Worm (Caenorhabditis elegans) whole organism, young adult: ENCODE measurements around the gene Y73F8A.15.

ENCODE experiments used
- B0035.1 ChIP-seq: sonication (generic microtip); optimal IDR thresholded peaks from 2 replicates; lab custom pipeline; 2016; ENCODE audit warnings: missing genetic modification characterization, mild to moderate bottlenecking, missing compliant biosample characterization, missing genotype, missing genetic modification reagents
- B0261.1 ChIP-seq: sonication (generic microtip); optimal IDR thresholded peaks from 2 replicates; lab custom pipeline; 2016; ENCODE audit warnings: mild to moderate bottlenecking, missing genetic modification characterization, moderate library complexity, missing compliant biosample characterization
- C06A6.2 ChIP-seq: fragments of 200-800 bp; sonication (Bioruptor generic); conservative IDR thresholded peaks from 2 replicates; pipeline ENCODE4 v1.3.6; 2022; ENCODE audit warnings: missing genetic modification characterization, missing compliant biosample characterization
- C17E4.6 ChIP-seq: fragments of 200-800 bp; sonication (Bioruptor generic); IDR thresholded peaks from 2 replicates; pipeline ENCODE4 v1.3.6; 2022; ENCODE audit warnings: missing genetic modification reagents, missing genetic modification characterization, missing compliant biosample characterization
- F23B12.7 ChIP-seq: sonication (generic microtip); optimal IDR thresholded peaks from 2 replicates; lab custom pipeline; 2017; ENCODE audit warnings: missing genetic modification characterization, mild to moderate bottlenecking, missing compliant biosample characterization, antibody characterized with exemption, moderate library complexity; ENCODE audit not compliant: insufficient read depth
- F49E8.2 ChIP-seq: sonication (generic microtip); optimal IDR thresholded peaks from 3 replicates; lab custom pipeline; 2017; ENCODE audit warnings: missing genetic modification characterization, mild to moderate bottlenecking, missing compliant biosample characterization, antibody characterized with exemption, moderate library complexity; ENCODE audit not compliant: insufficient read depth
- F55B11.4 ChIP-seq: sonication (generic microtip); optimal IDR thresholded peaks from 2 replicates; lab custom pipeline; 2016; ENCODE audit warnings: missing compliant biosample characterization, missing genetic modification characterization, borderline replicate concordance; ENCODE audit not compliant: insufficient read depth
- F57C9.4 ChIP-seq: sonication (generic microtip); optimal IDR thresholded peaks from 2 replicates; lab custom pipeline; 2017; ENCODE audit warnings: mild to moderate bottlenecking, missing genetic modification characterization, missing compliant biosample characterization
- K11D2.4 ChIP-seq: fragments of 200-800 bp; sonication (Bioruptor generic); IDR thresholded peaks from 2 replicates; pipeline ENCODE4 v1.3.6; 2022; ENCODE audit warnings: missing genetic modification reagents, missing genetic modification characterization, missing compliant biosample characterization
- T07F8.4 ChIP-seq: sonication (generic microtip); optimal IDR thresholded peaks from 2 replicates; lab custom pipeline; 2016; ENCODE audit warnings: mild to moderate bottlenecking, missing genetic modification characterization, moderate library complexity, missing compliant biosample characterization
- Y53F4B.3 ChIP-seq: fragments of 200-800 bp; sonication (Bioruptor generic); IDR thresholded peaks from 2 replicates; pipeline ENCODE4 v1.3.6; 2022; ENCODE audit warnings: missing genetic modification reagents, missing genetic modification characterization, missing compliant biosample characterization
- akir-1 ChIP-seq: fragments of 200-800 bp; sonication (Bioruptor generic); optimal IDR thresholded peaks from 2 replicates; lab custom pipeline; 2018; ENCODE audit warnings: mild to moderate bottlenecking, missing genetic modification characterization, moderate library complexity, missing compliant biosample characterization
- ama-1 ChIP-seq, 3 experiments: fragments of 150-350 bp in 1 of 3; sonication (generic microtip) in 2 of 3; optimal IDR thresholded peaks; 2 replicates each; lab custom pipeline; 2014 to 2018; ENCODE audit warnings: missing biosample characterization in 2 of 3, missing genetic modification characterization in 2 of 3, missing genetic modification reagents in 2 of 3
- attf-5 ChIP-seq: fragments of 200-800 bp; sonication (Bioruptor generic); optimal IDR thresholded peaks from 2 replicates; lab custom pipeline; 2018; ENCODE audit warnings: mild to moderate bottlenecking, missing genetic modification characterization, missing compliant biosample characterization
- cebp-1 ChIP-seq, 2 experiments: fragments of 200-800 bp in 1 of 2; sonication (Bioruptor generic) in 1 of 2; sonication (generic microtip) in 1 of 2; IDR thresholded peaks in 1 of 2; optimal IDR thresholded peaks in 1 of 2; 2 replicates each; pipeline versions ENCODE4 v1.3.6 to Lab custom; 2017 to 2022; ENCODE audit warnings: missing compliant biosample characterization in 2 of 2, missing genetic modification characterization in 2 of 2, mild to moderate bottlenecking in 1 of 2, missing genetic modification reagents in 1 of 2, moderate library complexity in 1 of 2
- cebp-2 ChIP-seq: fragments of 200-800 bp; sonication (Bioruptor generic); IDR thresholded peaks from 2 replicates; pipeline ENCODE4 v1.3.6; 2022; ENCODE audit warnings: missing genetic modification characterization, missing compliant biosample characterization
- ceh-58 ChIP-seq: fragments of 200-800 bp; sonication (Bioruptor generic); IDR thresholded peaks from 2 replicates; pipeline ENCODE4 v1.3.6; 2022; ENCODE audit warnings: missing genetic modification characterization, missing compliant biosample characterization
- dpl-1 ChIP-seq: fragments of 150-350 bp; optimal IDR thresholded peaks from 2 replicates; lab custom pipeline; 2014; ENCODE audit warnings: missing biosample characterization, missing genetic modification reagents, missing genetic modification characterization
- egl-18 ChIP-seq: fragments of 200-800 bp; sonication (Bioruptor generic); IDR thresholded peaks from 2 replicates; pipeline ENCODE4 v1.3.6; 2022; ENCODE audit warnings: missing genetic modification reagents, missing genetic modification characterization, missing compliant biosample characterization
- him-1 ChIP-seq: sonication (generic microtip); optimal IDR thresholded peaks from 2 replicates; lab custom pipeline; 2016; ENCODE audit warnings: missing genotype, missing genetic modification reagents, missing genetic modification characterization, missing compliant biosample characterization
- hmg-1.2 ChIP-seq: fragments of 200-800 bp; sonication (Bioruptor generic); IDR thresholded peaks from 2 replicates; pipeline ENCODE4 v1.3.6; 2022; ENCODE audit warnings: missing genetic modification reagents, missing genetic modification characterization, missing compliant biosample characterization
- hsf-1 ChIP-seq: fragments of 200-800 bp; sonication (Bioruptor generic); IDR thresholded peaks from 2 replicates; pipeline ENCODE4 v1.3.6; 2022; ENCODE audit warnings: missing genetic modification reagents, missing genetic modification characterization, missing compliant biosample characterization
- lin-54 ChIP-seq: fragments of 200-800 bp; sonication (Bioruptor generic); optimal IDR thresholded peaks from 2 replicates; lab custom pipeline; 2018; ENCODE audit warnings: mild to moderate bottlenecking, missing genetic modification characterization, missing compliant biosample characterization
- lir-1 ChIP-seq: fragments of 200-800 bp; sonication (Bioruptor generic); conservative IDR thresholded peaks from 2 replicates; pipeline ENCODE4 v1.3.6; 2022; ENCODE audit warnings: missing genetic modification reagents, missing genetic modification characterization, missing compliant biosample characterization
- lsy-27 ChIP-seq: sonication (generic microtip); optimal IDR thresholded peaks from 2 replicates; lab custom pipeline; 2017; ENCODE audit warnings: missing genetic modification characterization, mild to moderate bottlenecking, missing compliant biosample characterization, antibody characterized with exemption, missing genotype, borderline replicate concordance; ENCODE audit not compliant: insufficient read depth
- madf-3 ChIP-seq: fragments of 200-800 bp; sonication (Bioruptor generic); IDR thresholded peaks from 2 replicates; pipeline ENCODE4 v1.3.6; 2022; ENCODE audit warnings: missing genetic modification reagents, missing genetic modification characterization, missing compliant biosample characterization
- mcd-1 ChIP-seq: fragments of 200-800 bp; sonication (Bioruptor generic); IDR thresholded peaks from 2 replicates; pipeline ENCODE4 v1.3.6; 2022; ENCODE audit warnings: missing genetic modification reagents, missing genetic modification characterization, missing compliant biosample characterization
- nfyb-1 ChIP-seq: fragments of 200-800 bp; sonication (Bioruptor generic); IDR thresholded peaks from 2 replicates; pipeline ENCODE4 v1.3.6; 2022; ENCODE audit warnings: missing genetic modification reagents, missing genetic modification characterization, missing compliant biosample characterization
- nhr-120 ChIP-seq: fragments of 200-800 bp; sonication (Bioruptor generic); IDR thresholded peaks from 2 replicates; pipeline ENCODE4 v1.3.6; 2022; ENCODE audit warnings: missing genetic modification characterization, missing compliant biosample characterization
- nhr-179 ChIP-seq: sonication (generic microtip); optimal IDR thresholded peaks from 2 replicates; lab custom pipeline; 2016; ENCODE audit warnings: mild to moderate bottlenecking, missing genetic modification characterization, missing compliant biosample characterization
- pbrm-1 ChIP-seq: fragments of 200-800 bp; sonication (Bioruptor generic); IDR thresholded peaks from 2 replicates; pipeline ENCODE4 v1.3.6; 2022; ENCODE audit warnings: missing genetic modification reagents, missing genetic modification characterization, missing compliant biosample characterization
- rcor-1 ChIP-seq: fragments of 200-800 bp; sonication (Bioruptor generic); IDR thresholded peaks from 2 replicates; pipeline ENCODE4 v1.3.6; 2022; ENCODE audit warnings: missing genetic modification reagents, missing genetic modification characterization, missing compliant biosample characterization
- rec-8 ChIP-seq, 2 experiments: sonication (generic microtip); optimal IDR thresholded peaks; 2 replicates each; lab custom pipeline; 2016; ENCODE audit warnings: mild to moderate bottlenecking in 2 of 2, missing genetic modification characterization in 2 of 2, missing genetic modification reagents in 2 of 2, missing genotype in 2 of 2, missing biosample characterization in 1 of 2, missing compliant biosample characterization in 1 of 2, moderate library complexity in 1 of 2
- rpc-1 ChIP-seq, 2 experiments: fragments of 150-350 bp in 1 of 2; sonication (generic microtip) in 1 of 2; optimal IDR thresholded peaks; 2 replicates each; lab custom pipeline; 2014 to 2018; ENCODE audit warnings: missing biosample characterization in 1 of 2, missing genetic modification characterization in 1 of 2, missing genetic modification reagents in 1 of 2, missing genotype in 1 of 2
- sdz-38 ChIP-seq: sonication (generic microtip); optimal IDR thresholded peaks from 2 replicates; lab custom pipeline; 2016; ENCODE audit warnings: missing genotype, missing genetic modification characterization, missing compliant biosample characterization
- snpc-1.1 ChIP-seq: sonication (generic microtip); optimal IDR thresholded peaks from 2 replicates; lab custom pipeline; 2017; ENCODE audit warnings: missing genetic modification characterization, mild to moderate bottlenecking, missing compliant biosample characterization, antibody characterized with exemption, moderate library complexity, missing genotype, missing genetic modification reagents; ENCODE audit not compliant: insufficient read depth
- snpc-1.3 ChIP-seq: sonication (generic microtip); optimal IDR thresholded peaks from 2 replicates; lab custom pipeline; 2017; ENCODE audit warnings: missing genetic modification characterization, mild to moderate bottlenecking, missing compliant biosample characterization, antibody characterized with exemption, moderate library complexity, missing genotype, missing genetic modification reagents; ENCODE audit not compliant: insufficient read depth
- snpc-3.4 ChIP-seq: sonication (generic microtip); optimal IDR thresholded peaks from 2 replicates; lab custom pipeline; 2017; ENCODE audit warnings: missing genetic modification characterization, mild to moderate bottlenecking, missing compliant biosample characterization, antibody characterized with exemption, moderate library complexity, missing genotype, missing genetic modification reagents
- tbp1 ChIP-seq: fragments of 200-800 bp; sonication (Bioruptor generic); optimal IDR thresholded peaks from 2 replicates; lab custom pipeline; 2018; ENCODE audit warnings: mild to moderate bottlenecking, missing genetic modification characterization, missing compliant biosample characterization
- tlf-1 ChIP-seq: fragments of 200-800 bp; sonication (Bioruptor generic); optimal IDR thresholded peaks from 2 replicates; lab custom pipeline; 2018; ENCODE audit warnings: mild to moderate bottlenecking, missing genetic modification characterization, missing compliant biosample characterization
- unc-130 ChIP-seq: sonication (generic microtip); optimal IDR thresholded peaks from 2 replicates; lab custom pipeline; 2016; ENCODE audit warnings: missing genetic modification reagents, missing genetic modification characterization, missing compliant biosample characterization
- zfh-2 ChIP-seq: fragments of 200-800 bp; sonication (Bioruptor generic); conservative IDR thresholded peaks from 2 replicates; pipeline ENCODE4 v1.3.6; 2022; ENCODE audit warnings: missing genetic modification reagents, missing genetic modification characterization, missing compliant biosample characterization
- zim-3 ChIP-seq: sonication (generic microtip); optimal IDR thresholded peaks from 2 replicates; lab custom pipeline; 2017; ENCODE audit warnings: mild to moderate bottlenecking, missing genetic modification characterization, moderate library complexity, missing compliant biosample characterization
- ztf-18 ChIP-seq: sonication (generic microtip); optimal IDR thresholded peaks from 2 replicates; lab custom pipeline; 2016; ENCODE audit warnings: missing genotype, mild to moderate bottlenecking, missing genetic modification characterization, missing compliant biosample characterization
- ztf-25 ChIP-seq: fragments of 200-800 bp; sonication (Bioruptor generic); IDR thresholded peaks from 2 replicates; pipeline ENCODE4 v1.3.6; 2022; ENCODE audit warnings: missing genetic modification reagents, missing genetic modification characterization, missing compliant biosample characterization

The Y73F8A.15 gene

ce11 chrIV:15289508-15289907 is 31.9 kb upstream of the Y73F8A.15 start:
- no peak for TF ChIP-seq dpl-1 (GFP tag; lab: Kevin White, UChicago)
- TF ChIP-seq pbrm-1 (GFP tag; lab: Robert Waterston, UW) = peak; percentile 59; the same call in 1 of the 2 replicates
- TF ChIP-seq snpc-1.1 (tag; lab: Kevin White, UChicago) = peak; percentile 9
- no peak for TF ChIP-seq zfh-2 (GFP tag; lab: Robert Waterston, UW)
- TF ChIP-seq F49E8.2 = peak; percentile 8
- 0 out of 2 replicates have a peak, but pooled peaks have one; percentile 11 for TF ChIP-seq Y53F4B.3 (GFP tag; lab: Robert Waterston, UW)
- TF ChIP-seq hsf-1 = peak; percentile 75
- peak; percentile 76; the same call in 1 of the 2 replicates for TF ChIP-seq ztf-25 (GFP tag; lab: Robert Waterston, UW)
- no peak for TF ChIP-seq sdz-38
- TF ChIP-seq snpc-1.3 = peak; percentile 75
- peak; percentile 42 for TF ChIP-seq lsy-27
- TF ChIP-seq rcor-1 (GFP tag; lab: Robert Waterston, UW) = no peak
- TF ChIP-seq tlf-1 (GFP tag; lab: Kevin White, UChicago) = no peak
- peak; percentile 75 for TF ChIP-seq rpc-1 (optimal IDR thresholded peaks at IDR 0.05; lab: Kevin White, UChicago)
- TF ChIP-seq rpc-1 (tag; optimal IDR thresholded peaks at IDR 0.05; lab: Kevin White, UChicago) = peak; percentile 88
- no peak for TF ChIP-seq C17E4.6 (GFP tag; lab: Robert Waterston, UW)
- TF ChIP-seq K11D2.4 (GFP tag; lab: Robert Waterston, UW) = no peak
- TF ChIP-seq cebp-2 (GFP tag; lab: Robert Waterston, UW) = 0 out of 2 replicates have a peak, but pooled peaks have one; percentile 60
- no peak; the same call in 1 of the 2 replicates for TF ChIP-seq mcd-1 (GFP tag; lab: Robert Waterston, UW)
- TF ChIP-seq hmg-1.2 (GFP tag; lab: Robert Waterston, UW) = peak; percentile 74
- 0 out of 2 replicates have a peak, but pooled peaks have one; percentile 12 for TF ChIP-seq lir-1 (GFP tag; lab: Robert Waterston, UW)
- no peak for TF ChIP-seq F57C9.4
- peak; percentile 22 for TF ChIP-seq attf-5 (GFP tag; lab: Kevin White, UChicago)
- no peak for TF ChIP-seq unc-130 (GFP tag; lab: Kevin White, UChicago)
- no peak for TF ChIP-seq B0035.1 (tag; lab: Kevin White, UChicago)
- TF ChIP-seq snpc-3.4 (tag; lab: Kevin White, UChicago) = peak; percentile 35
- TF ChIP-seq F23B12.7 (tag; lab: Kevin White, UChicago) = peak; percentile 78
- no peak for TF ChIP-seq nhr-120 (GFP tag; lab: Robert Waterston, UW)
- TF ChIP-seq zim-3 (tag; lab: Kevin White, UChicago) = no peak
- no peak for TF ChIP-seq F55B11.4 (tag; lab: Kevin White, UChicago)
- peak; percentile 85 for TF ChIP-seq B0261.1 (tag; lab: Kevin White, UChicago)
- no peak for TF ChIP-seq akir-1 (GFP tag; lab: Kevin White, UChicago)
- no peak for TF ChIP-seq madf-3 (GFP tag; lab: Robert Waterston, UW)
- TF ChIP-seq C06A6.2 (GFP tag; lab: Robert Waterston, UW) = no peak
- no peak for TF ChIP-seq ceh-58 (GFP tag; lab: Robert Waterston, UW)
- peak; percentile 76 for TF ChIP-seq ztf-18 (tag; lab: Kevin White, UChicago)
- TF ChIP-seq him-1 = peak; percentile 61
- peak; percentile 71; the same call in 1 of the 2 replicates for TF ChIP-seq nfyb-1 (GFP tag; lab: Robert Waterston, UW)
- peak; percentile 34 for TF ChIP-seq T07F8.4 (tag; lab: Kevin White, UChicago)
- peak; percentile 98 for TF ChIP-seq tbp1 (GFP tag; lab: Kevin White, UChicago)
- peak; percentile 11 to 36 for TF ChIP-seq rec-8 (tag; optimal IDR thresholded peaks at IDR 0.05; lab: Kevin White, UChicago)
- no peak for TF ChIP-seq ama-1 (optimal IDR thresholded peaks at IDR 0.05; lab: Kevin White, UChicago)
- TF ChIP-seq ama-1 (GFP tag; optimal IDR thresholded peaks at IDR 0.05; lab: Kevin White, UChicago) = peak; percentile 20 to 46
- TF ChIP-seq egl-18 (GFP tag; lab: Robert Waterston, UW) = no peak
- no peak for TF ChIP-seq nhr-179
- TF ChIP-seq cebp-1 (GFP tag; IDR thresholded peaks at IDR 0.05; lab: Robert Waterston, UW) = no peak
- TF ChIP-seq cebp-1 (tag; optimal IDR thresholded peaks at IDR 0.05; lab: Kevin White, UChicago) = no peak
- no peak for TF ChIP-seq lin-54
